Fruit fly (Drosophila melanogaster): ENCODE data around the gene CG3982.

CG3982 gene

DNA sequence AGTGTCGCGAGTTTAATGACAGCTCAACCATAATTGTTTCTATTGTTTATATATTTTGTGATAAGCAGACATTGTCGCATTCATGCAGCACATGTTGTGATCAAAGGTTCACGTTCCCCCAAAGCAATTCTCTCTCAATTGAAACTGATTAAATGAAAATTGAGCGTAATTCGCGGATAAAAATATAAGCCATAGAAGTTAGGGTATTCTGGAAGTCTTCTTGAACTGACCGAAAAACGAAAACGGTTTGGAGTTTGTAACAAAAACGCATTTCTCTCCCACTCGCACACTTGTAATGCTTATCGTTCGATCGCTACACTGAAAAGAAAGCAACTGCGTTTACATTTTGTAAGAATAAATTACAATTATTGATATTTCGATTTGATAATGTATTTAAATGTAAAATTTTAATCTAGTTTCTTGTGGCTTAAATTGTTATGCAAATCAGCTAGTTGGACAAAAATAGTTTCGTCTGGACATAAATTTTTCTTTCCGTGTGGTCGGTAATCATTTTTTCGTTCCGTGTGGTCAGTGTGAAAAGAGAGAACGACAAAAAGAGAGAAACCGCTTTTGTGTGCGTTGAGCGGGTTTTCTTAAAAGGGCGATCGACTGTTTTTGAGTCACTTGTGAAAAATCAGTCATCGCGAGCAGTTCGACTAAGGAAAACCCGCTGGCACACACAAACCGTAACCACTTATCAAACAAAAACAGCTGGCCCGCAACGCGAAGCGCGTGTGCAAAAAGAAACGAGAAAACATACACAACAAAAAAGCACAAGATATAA, 5.6 kb upstream of the CG3982 start, which contains the start of gene aay (continued):
- TF ChIP-seq disco-r (GFP tag; optimal IDR thresholded peaks at IDR 0.05) (peak; percentile 78), CkIIα-i1 (GFP tag; IDR thresholded peaks at IDR 0.05) (peak; percentile 91), CG13775 (GFP tag; optimal IDR thresholded peaks at IDR 0.05) (peak; percentile 99), Eip74EF (GFP tag; optimal IDR thresholded peaks at IDR 0.05) (peak in 1 of 2 experiments; percentile 100), CG1647 (GFP tag; optimal IDR thresholded peaks at IDR 0.05) (peak; percentile 98), corto (GFP tag; optimal IDR thresholded peaks at IDR 0.05) (peak; percentile 97), BtbVII (GFP tag; optimal IDR thresholded peaks at IDR 0.05) (peak; percentile 99), CG9437 (GFP tag; optimal IDR thresholded peaks at IDR 0.05) (peak; percentile 93), Dip2 (GFP tag; IDR thresholded peaks at IDR 0.05) (peak; percentile 42; the same call in 1 of the 2 replicates), Xbp1 (GFP tag; optimal IDR thresholded peaks at IDR 0.05) (peak; percentile 99), CG7271 (tag; optimal IDR thresholded peaks at IDR 0.05) (peak; percentile 96), CG17829 (tag; optimal IDR thresholded peaks at IDR 0.05) (peak; percentile 99), CG8089 (GFP tag; optimal IDR thresholded peaks at IDR 0.05) (peak; percentile 97), al (GFP tag; IDR thresholded peaks at IDR 0.05) (peak; percentile 96), CG17186 (GFP tag; optimal IDR thresholded peaks at IDR 0.05) (peak; percentile 92), CG9727 (GFP tag; optimal IDR thresholded peaks at IDR 0.05) (peak; percentile 100), fd3F (GFP tag; optimal IDR thresholded peaks at IDR 0.05) (peak; percentile 98), CG10267 (tag; optimal IDR thresholded peaks at IDR 0.05) (peak; percentile 99), cas (GFP tag; IDR thresholded peaks at IDR 0.05) (peak; percentile 93), en (GFP tag; optimal IDR thresholded peaks at IDR 0.05) (peak; percentile 94), CG18619 (GFP tag; optimal IDR thresholded peaks at IDR 0.05) (peak; percentile 99), Sox102F (GFP tag; optimal IDR thresholded peaks at IDR 0.05) (peak; percentile 100), sna (GFP tag; IDR thresholded peaks at IDR 0.05; ENCODE audit: partially characterized antibody) (no peak), MTF-1 (GFP tag; optimal IDR thresholded peaks at IDR 0.05; ENCODE audit: borderline replicate concordance) (peak; percentile 95), Hr51 (GFP tag; optimal IDR thresholded peaks at IDR 0.05) (peak; percentile 98 to 99), E2f1 (GFP tag; IDR thresholded peaks at IDR 0.05) (peak; percentile 98), D (optimal IDR thresholded peaks at IDR 0.05) (no peak), D (GFP tag; optimal IDR thresholded peaks at IDR 0.05) (peak; percentile 99), CG9609 (GFP tag; optimal IDR thresholded peaks at IDR 0.05) (peak; percentile 97), ci (GFP tag; IDR thresholded peaks at IDR 0.05) (peak; percentile 99), CG10959 (GFP tag; IDR thresholded peaks at IDR 0.05) (peak; percentile 98), CG31388 (GFP tag; optimal IDR thresholded peaks at IDR 0.05) (peak; percentile 96), pfk (GFP tag; optimal IDR thresholded peaks at IDR 0.05) (peak; percentile 50), Myb (GFP tag; optimal IDR thresholded peaks at IDR 0.05) (peak; percentile 86), CG33557 (GFP tag; optimal IDR thresholded peaks at IDR 0.05) (peak; percentile 98), CG18599 (GFP tag; optimal IDR thresholded peaks at IDR 0.05) (peak; percentile 99), ac (GFP tag; optimal IDR thresholded peaks at IDR 0.05) (peak; percentile 98), btn (GFP tag; optimal IDR thresholded peaks at IDR 0.05) (peak; percentile 96), Dp (GFP tag; optimal IDR thresholded peaks at IDR 0.05) (peak; percentile 21), p53 (GFP tag; optimal IDR thresholded peaks at IDR 0.05) (peak; percentile 47), NC2β (GFP tag; optimal IDR thresholded peaks at IDR 0.05) (peak; percentile 96), pzg (GFP tag; optimal IDR thresholded peaks at IDR 0.05) (peak; percentile 17), HLH54F (GFP tag; optimal IDR thresholded peaks at IDR 0.05) (peak; percentile 98), CG8765 (GFP tag; IDR thresholded peaks at IDR 0.05) (peak; percentile 98), MESR4 (GFP tag; optimal IDR thresholded peaks at IDR 0.05) (peak; percentile 87), CG10431 (GFP tag; optimal IDR thresholded peaks at IDR 0.05) (peak; percentile 92), CG4360 (GFP tag; IDR thresholded peaks at IDR 0.05) (peak; percentile 84), trem (tag; optimal IDR thresholded peaks at IDR 0.05) (peak; percentile 97)

All from whole organism, embryonic.